Worm (Caenorhabditis elegans) whole organism, dauer: ENCODE data around the gene Y47D7A.17.

Experiments
- unc-62 ChIP-seq: sonication (generic microtip); optimal IDR thresholded peaks from 2 replicates; lab custom pipeline; 2017; ENCODE audit warnings: missing biosample characterization, missing genetic modification reagents, missing genetic modification characterization

The Y47D7A.17 gene

DNA sequence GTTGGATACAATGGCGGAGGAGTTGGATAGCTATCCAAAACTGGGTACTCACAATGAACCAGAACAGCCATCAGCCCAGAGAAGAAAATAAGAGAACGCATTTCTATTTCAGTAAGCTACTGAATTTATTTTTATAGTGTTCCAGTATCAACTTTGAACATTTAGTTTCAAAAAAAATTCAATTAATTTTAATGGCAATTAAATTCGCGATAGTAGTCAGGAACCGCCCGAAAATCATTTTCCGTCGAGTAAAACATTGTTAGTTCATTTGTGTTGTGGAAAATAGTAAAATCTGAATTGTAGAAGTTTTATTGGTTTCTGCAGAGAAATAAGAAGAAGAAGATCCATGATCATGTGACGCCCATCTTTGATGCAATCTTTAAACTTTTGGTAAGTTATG is 6.5 kb upstream of the Y47D7A.17 start, which contains the start of gene Y47D7A.6:
Gene Y47D7A.6 (minus strand): TSS at position 101 of the 400 bp plus-strand sequence.
- TF ChIP-seq unc-62, result no peak

- TF ChIP-seq unc-62, result no peak
These were observed 5.1 kb upstream of the Y47D7A.17 start, which contains the start of gene Y47D7A.18 for ce11 chrV:4416710-4417109. Y47D7A.18 (minus strand) TSS chrV:4416810.

DNA sequence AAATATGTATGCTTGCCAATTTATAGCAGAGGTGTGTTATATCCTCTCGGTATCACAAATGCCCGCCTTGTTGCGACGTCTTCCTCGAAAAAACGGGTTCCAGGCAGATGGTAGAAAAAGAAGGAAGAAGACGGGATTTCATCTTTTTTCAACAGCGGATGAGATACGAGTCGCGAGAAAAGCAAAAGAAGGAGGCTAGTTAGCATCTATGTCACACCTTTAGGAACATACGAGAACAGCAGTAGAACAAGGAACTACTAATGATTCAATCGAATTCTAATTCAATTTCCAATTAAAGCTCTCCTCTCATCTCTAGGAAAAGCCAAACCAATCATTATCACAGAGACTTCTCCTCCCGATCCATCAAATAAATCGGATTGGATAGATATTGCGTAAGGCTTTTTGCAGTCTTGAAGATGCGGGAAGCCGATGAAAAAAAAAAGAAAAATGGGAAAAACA is 3.0 kb upstream of the Y47D7A.17 start, which contains the start of gene grl-5:
Gene grl-5 (minus strand): TSS at position 51 of the 459 bp plus-strand sequence.
- TF ChIP-seq unc-62, result no peak

DNA sequence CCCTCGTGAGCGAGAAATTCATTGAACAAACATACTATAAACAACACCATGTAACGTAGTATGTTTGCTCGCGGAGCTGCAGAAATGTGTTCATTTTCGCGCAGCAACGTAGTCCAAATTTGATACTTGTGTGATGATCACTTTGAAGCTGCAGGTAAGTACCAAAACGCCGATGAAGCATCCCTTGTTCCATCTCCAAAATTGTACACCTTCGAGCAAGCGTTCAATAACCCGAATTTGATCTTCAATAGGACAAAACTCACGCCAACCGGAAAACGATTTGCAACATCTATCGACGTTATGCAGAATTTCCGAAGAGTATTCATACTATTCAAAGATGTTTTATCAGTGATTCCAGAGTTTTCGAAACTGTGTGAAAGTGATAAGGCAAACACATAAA is 971 bp downstream of the Y47D7A.17 start, which contains the start of gene Y47D7A.3:
Gene Y47D7A.3 (plus strand): TSS at position 301 of the 400 bp plus-strand sequence.
- TF ChIP-seq unc-62, result no peak

DNA sequence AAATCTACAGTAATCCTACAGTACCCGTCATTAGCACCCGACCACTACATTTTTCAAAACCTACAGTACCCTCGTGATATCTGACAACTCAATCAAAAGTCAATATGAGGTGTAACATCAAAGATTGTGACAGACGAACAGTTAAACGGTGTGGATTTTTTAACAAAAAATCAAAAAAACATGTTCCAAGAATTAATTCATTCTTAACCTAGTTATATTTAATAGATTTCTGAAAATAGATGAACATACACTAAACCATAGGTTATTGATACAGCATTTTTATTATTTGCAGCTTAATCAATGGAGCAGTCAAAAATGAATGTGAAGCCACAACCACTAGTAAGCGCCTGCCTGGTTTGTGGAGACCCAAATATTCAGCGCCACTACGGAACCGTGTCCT is 4.1 kb downstream of the Y47D7A.17 start, which contains the start of gene nhr-118:
Gene nhr-118 (plus strand): TSS at position 301 of the 400 bp plus-strand sequence.
- TF ChIP-seq unc-62, result no peak

DNA sequence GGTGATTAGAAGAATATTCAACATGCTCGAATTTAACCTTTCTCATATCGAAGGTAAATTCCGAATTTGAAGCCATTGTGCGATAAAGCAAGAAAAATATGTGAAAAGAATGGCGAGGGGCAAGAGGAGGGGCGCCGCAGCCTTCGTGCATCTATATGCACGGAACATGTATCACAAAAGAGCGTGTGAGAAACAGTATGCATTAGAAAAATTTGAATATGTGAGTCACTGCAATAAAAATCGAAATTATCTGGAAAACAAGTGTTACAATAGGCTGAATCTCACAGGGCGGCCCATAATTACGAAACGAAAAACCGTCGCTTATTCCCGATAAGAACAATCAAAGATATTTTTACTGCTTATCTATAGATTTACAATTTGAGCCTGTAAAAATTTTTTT is 9.7 kb downstream of the Y47D7A.17 start, which contains the start of gene F13A2.5:
Gene F13A2.5 (minus strand): TSS at position 101 of the 400 bp plus-strand sequence.
- TF ChIP-seq unc-62, result no peak

ce11 chrV:4400118-4400517 is 11.5 kb downstream of the Y47D7A.17 start, which contains the start of gene F13A2.4:
F13A2.4 (minus strand) TSS chrV:4400218.
- TF ChIP-seq unc-62, result no peak

DNA sequence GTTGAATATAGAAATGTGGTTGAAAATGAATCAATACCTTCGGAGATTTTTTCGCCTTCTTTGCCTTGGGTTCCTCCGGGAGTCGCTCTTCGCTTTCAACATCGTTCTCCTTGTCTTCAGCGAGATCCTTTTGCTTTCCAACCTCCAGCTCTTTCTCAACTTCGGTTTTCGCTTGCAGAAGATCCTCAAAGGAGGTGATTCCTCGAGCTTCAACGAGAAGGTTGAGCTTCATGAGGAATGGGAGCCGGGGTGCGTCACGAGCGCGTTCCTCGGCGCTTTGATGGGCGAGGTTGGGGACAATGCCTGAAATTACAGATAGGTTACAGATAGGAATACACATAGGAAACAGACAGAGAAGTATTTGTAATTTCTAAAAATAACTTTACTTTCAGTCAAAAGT is 12.7 kb downstream of the Y47D7A.17 start:
- TF ChIP-seq unc-62, result no peak

DNA sequence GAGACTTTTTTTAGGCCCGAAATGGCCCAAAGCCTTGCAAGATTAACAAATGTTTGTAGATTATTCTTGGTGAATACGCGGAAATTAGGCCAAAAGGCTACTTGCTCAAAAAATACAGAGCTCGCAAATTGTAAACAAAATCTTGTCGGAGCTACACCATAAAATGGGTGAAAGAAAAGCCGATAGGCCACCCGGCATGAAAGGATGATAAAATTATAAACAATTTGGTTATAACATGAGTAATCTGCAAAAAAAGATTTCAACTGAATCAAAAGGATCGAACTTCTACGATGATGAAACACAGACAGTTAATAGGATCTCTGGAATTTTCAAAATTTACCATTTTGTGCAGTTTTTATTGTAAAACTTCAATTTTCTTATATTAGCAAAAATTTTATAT is 13.5 kb downstream of the Y47D7A.17 start:
- TF ChIP-seq unc-62, result no peak

ce11 chrV:4396257-4396656 is 15.4 kb downstream of the Y47D7A.17 start, which contains the start of gene F13A2.3:
F13A2.3 (minus strand) TSS chrV:4396357.
- TF ChIP-seq unc-62, result no peak

DNA sequence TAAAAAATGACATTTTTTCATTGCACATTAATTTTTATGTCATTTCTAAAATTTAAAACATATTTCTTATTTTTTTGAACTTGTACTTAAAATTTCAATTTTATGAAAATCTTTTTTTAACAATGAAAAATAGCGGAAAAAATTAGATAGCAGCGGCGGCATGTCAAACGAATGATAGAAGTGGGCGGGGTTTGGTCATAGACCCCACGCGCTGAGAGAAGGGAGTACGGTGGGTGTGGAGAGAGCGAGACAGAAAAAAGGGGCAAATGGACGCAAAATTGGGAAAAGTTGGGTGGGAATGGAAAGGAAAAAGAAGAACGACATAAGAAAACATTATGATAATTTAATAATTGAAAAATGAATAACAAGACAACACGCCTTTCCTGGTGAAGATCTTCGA is 23.7 kb downstream of the Y47D7A.17 start:
- no peak for TF ChIP-seq unc-62

- TF ChIP-seq unc-62, result no peak
These were observed 24.2 kb downstream of the Y47D7A.17 start, which contains the start of gene F13A2.9 for ce11 chrV:4387402-4387801. F13A2.9 (minus strand) TSS chrV:4387502.

ce11 chrV:4386173-4386572 is 25.4 kb downstream of the Y47D7A.17 start, which contains the start of gene F13A2.10:
F13A2.10 (minus strand) TSS chrV:4386273.
- TF ChIP-seq unc-62, result no peak

ce11 chrV:4384482-4384881 is 27.1 kb downstream of the Y47D7A.17 start, which contains the start of gene F13A2.2:
F13A2.2 (minus strand) TSS chrV:4384582.
- TF ChIP-seq unc-62, result no peak

- TF ChIP-seq unc-62, result no peak
These were observed 29.3 kb downstream of the Y47D7A.17 start, which contains the start of gene F13A2.1 for ce11 chrV:4382298-4382697. F13A2.1 (minus strand) TSS chrV:4382398.

ce11 chrV:4377622-4378021 is 34.0 kb downstream of the Y47D7A.17 start, which contains the start of gene F32D1.8:
F32D1.8 (minus strand) TSS chrV:4377722.
- no peak for TF ChIP-seq unc-62

DNA sequence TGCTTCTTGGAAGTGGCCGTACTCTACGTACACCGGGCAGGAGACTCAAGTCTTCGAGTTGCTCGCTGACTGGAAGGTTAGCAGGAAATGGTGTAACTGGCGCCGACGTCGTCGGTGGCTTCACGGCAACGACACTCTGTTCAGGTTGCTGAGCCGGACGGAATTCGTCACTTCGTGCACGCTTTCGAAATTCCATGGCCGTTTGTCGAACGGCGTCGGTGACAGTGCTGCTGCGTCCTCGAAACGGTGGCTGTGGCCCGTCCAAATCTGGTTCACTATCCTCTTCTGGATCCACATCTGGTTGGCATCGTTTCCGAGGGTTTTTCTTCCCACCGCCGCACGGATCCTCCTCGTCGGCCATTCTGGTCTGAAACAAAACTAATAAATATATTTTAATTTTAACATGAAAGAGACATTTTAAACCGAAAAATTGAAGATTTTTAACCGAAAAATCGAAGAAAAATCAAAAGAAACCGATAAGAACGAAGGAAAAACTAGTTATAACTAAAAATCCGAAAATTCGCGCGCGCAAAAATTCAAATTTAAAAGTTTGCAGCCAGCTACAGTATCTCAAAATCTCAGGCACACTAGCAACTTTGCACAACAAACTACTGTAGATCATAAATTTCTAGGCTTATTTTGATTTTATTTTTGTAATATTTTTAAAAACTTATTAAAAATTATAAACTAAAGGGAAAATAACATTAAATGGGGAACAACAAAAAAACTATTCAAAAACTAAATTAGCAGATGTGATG is 35.6 kb downstream of the Y47D7A.17 start, which contains the start of gene F32D1.7:
Gene F32D1.7 (minus strand): TSS at position 367 of the 758 bp plus-strand sequence.
- TF ChIP-seq unc-62, result no peak
